Fruit fly (Drosophila melanogaster): ENCODE results near the gene CG12017.

CG12017 gene

DNA sequence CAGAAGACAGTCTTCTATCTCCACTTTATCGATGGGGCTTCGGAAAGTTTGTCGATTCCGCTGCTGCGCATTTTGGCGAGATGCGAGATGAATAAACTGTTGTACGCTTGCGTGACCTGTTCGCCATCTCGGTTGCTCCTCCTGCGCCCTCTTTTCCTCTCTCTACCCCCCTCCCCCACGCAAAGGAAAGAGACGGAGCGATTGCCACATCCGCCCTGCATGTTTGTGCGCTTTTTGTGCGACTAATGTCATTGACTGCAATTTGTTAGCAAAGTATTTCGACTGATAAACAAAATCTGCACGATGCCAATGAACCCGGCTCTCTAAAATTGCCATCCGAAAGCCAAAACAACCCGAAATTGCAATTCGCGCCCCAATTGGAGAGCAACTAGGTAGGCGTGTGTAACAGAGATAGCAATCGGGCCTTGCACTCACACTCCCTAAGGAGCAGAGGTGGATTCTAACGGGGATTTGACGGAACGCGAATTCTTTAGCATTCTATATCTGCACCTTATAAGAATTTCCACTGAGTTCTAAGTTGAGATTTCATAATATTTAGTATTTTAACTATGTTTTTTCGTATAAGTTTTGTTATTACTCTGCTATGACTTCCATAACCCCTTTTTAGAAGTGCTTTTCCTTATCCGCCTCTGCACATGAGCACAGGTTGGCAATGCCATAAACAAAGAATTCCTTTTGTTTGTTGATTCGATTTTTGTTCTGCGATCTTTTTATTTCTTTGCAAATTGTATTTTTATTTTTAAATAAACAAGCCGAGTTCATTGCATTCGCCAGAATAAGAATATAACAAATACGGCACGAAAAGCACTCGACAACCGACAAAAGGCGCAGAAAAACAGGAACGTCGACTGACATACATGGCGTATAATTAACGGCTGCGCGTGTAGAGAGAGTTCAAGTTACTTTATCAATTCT is 32.6 kb upstream of the CG12017 start, which contains the start of gene CG43389:
Gene CG43389, plus strand, starts transcription at position 886 of the 936 bp plus-strand sequence.
- TF ChIP-seq CG5204 (GFP tag; optimal IDR thresholded peaks at IDR 0.05) (no peak), cic (GFP tag; optimal IDR thresholded peaks at IDR 0.05) (no peak), CG11617 (GFP tag; optimal IDR thresholded peaks at IDR 0.05) (peak; percentile 32), Mnt (GFP tag; optimal IDR thresholded peaks at IDR 0.05) (no peak), pad (GFP tag; optimal IDR thresholded peaks at IDR 0.05) (no peak)

DNA sequence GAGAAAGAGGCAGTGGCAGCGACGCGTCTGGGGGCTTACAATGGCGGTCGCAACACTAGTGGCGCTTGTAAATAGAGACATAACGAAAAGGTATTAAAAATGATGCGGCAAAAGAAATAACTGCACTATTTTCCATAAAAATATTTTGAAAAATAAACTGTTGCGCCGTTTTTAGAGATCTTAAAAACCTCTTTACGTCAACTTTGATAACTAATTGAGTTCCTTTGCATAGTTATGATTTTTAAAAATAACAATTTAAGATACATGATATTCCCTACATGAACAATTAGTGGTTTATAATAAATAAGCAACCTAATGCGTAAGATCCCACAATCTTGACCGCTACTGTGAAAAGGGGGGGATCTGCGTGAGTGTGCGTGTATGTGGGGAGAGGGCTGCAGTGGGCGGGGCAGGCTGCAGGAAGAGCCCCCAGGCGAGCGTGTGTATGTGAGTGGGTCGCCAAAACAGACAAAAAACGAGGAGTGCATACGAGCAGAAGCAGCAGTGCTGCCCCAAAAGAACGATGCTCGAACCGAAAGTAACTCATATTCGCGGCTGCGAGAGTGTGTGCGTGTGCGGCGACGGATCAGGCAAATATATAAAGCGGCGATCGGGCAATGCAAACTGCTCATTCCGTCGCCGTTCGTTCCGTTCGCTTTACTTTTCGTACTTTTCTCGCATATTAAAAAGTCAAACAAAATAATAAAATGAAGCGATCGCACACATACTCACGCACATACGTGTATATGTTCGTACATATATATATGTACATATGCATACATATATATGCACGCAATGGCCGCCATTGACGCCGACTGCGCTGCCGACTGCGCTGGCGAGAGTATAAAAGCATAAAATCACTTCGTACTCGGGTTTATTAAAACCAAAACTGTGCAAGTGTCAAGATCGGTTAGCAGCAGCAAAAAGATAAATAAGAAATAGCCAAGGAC is 31.1 kb upstream of the CG12017 start:
- TF ChIP-seq CG11617 (GFP tag; optimal IDR thresholded peaks at IDR 0.05) (peak; percentile 36), CG1620 (GFP tag; optimal IDR thresholded peaks at IDR 0.05) (no peak), pad (GFP tag; optimal IDR thresholded peaks at IDR 0.05) (peak; percentile 47), CG7045 (GFP tag; optimal IDR thresholded peaks at IDR 0.05) (no peak), cic (GFP tag; optimal IDR thresholded peaks at IDR 0.05) (no peak), toe (GFP tag; optimal IDR thresholded peaks at IDR 0.05) (no peak), CG14711 (tag; optimal IDR thresholded peaks at IDR 0.05) (peak; percentile 10), bab1 (GFP tag; optimal IDR thresholded peaks at IDR 0.05) (peak; percentile 58), CG5204 (GFP tag; optimal IDR thresholded peaks at IDR 0.05) (peak; percentile 1), tj (GFP tag; optimal IDR thresholded peaks at IDR 0.05) (peak; percentile 11)

DNA sequence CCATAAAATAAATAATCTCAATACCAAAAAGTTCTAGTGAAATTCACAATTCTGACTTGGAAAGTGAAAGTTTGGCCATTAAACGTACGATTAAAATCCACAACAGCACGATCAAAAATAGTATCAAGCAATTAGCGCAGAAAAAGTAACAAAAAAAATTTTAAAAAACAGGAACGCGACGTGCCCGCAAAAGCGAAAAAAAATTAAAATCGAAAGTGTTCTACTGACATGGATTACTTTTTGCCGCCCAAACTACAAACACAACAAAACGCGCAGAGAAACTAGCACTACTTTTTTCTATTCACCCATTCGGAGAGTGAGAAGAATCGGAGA is 30.4 kb upstream of the CG12017 start:
- TF ChIP-seq CG1620 (GFP tag; optimal IDR thresholded peaks at IDR 0.05) (no peak), CG5204 (GFP tag; optimal IDR thresholded peaks at IDR 0.05) (no peak), Mnt (GFP tag; optimal IDR thresholded peaks at IDR 0.05) (no peak), toe (GFP tag; optimal IDR thresholded peaks at IDR 0.05) (no peak), cnc (optimal IDR thresholded peaks at IDR 0.05) (no peak), tj (GFP tag; optimal IDR thresholded peaks at IDR 0.05) (no peak), CG33017 (tag; optimal IDR thresholded peaks at IDR 0.05) (no peak), Crg-1 (GFP tag; optimal IDR thresholded peaks at IDR 0.05) (no peak), bab1 (GFP tag; optimal IDR thresholded peaks at IDR 0.05) (no peak), CG11617 (GFP tag; optimal IDR thresholded peaks at IDR 0.05) (no peak), kay (GFP tag; ENCODE audit: borderline replicate concordance) (no peak), Clk (GFP tag; optimal IDR thresholded peaks at IDR 0.05) (no peak), CG12768 (GFP tag; optimal IDR thresholded peaks at IDR 0.05) (no peak), Hr96 (GFP tag; optimal IDR thresholded peaks at IDR 0.05) (no peak), CG7045 (GFP tag; optimal IDR thresholded peaks at IDR 0.05) (no peak), pad (GFP tag; optimal IDR thresholded peaks at IDR 0.05) (no peak), CG7101 (tag; optimal IDR thresholded peaks at IDR 0.05) (no peak)

DNA sequence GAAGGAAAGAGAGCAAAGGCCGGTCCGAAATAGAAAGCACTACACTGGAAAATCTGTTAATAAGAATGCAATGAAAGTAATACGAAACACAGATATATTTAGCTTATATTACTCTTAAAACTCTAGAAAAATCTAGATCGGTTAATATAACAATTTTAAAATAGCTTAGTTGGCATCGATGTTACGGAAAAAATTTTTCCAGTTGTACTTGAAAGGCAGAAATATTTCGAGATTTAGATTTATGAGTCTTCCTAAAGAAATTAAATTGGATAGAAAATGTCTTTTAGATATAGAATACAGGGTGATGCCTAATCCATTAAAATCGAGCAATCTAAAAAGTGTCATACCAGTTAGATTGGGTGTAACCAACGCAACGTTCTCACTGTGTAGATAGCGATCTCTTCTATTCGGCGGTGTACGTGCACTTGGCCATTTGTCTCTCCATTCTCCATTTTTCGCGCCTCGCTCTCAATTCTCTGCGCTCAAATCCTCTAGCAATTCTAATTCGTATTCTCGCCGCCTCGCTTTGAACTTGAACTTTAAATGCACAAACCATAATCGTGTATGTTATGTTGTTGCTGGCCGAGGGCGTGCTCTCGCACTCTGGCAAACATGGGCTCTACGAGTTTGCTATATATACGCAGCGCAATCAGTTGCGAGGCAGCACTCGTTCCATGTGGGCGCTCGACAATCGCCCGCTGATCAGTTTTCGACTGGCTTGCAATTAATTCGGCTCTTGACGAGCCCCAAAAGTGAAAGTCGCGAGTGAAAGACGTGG is 29.9 kb upstream of the CG12017 start:
- TF ChIP-seq Hr96 (GFP tag; optimal IDR thresholded peaks at IDR 0.05) (peak; percentile 96), CG11617 (GFP tag; optimal IDR thresholded peaks at IDR 0.05) (peak; percentile 98), bab1 (GFP tag; optimal IDR thresholded peaks at IDR 0.05) (peak; percentile 89), CG33017 (tag; optimal IDR thresholded peaks at IDR 0.05) (peak; percentile 86), cnc (optimal IDR thresholded peaks at IDR 0.05) (no peak), CG7045 (GFP tag; optimal IDR thresholded peaks at IDR 0.05) (peak; percentile 93), ovo (GFP tag; optimal IDR thresholded peaks at IDR 0.05) (peak; percentile 77), Crg-1 (GFP tag; optimal IDR thresholded peaks at IDR 0.05) (peak; percentile 81), Clk (GFP tag; optimal IDR thresholded peaks at IDR 0.05) (peak; percentile 87), cic (GFP tag; optimal IDR thresholded peaks at IDR 0.05) (peak; percentile 63), Mnt (GFP tag; optimal IDR thresholded peaks at IDR 0.05) (peak; percentile 62), CG5204 (GFP tag; optimal IDR thresholded peaks at IDR 0.05) (peak; percentile 97), tj (GFP tag; optimal IDR thresholded peaks at IDR 0.05) (peak; percentile 78), CG14711 (tag; optimal IDR thresholded peaks at IDR 0.05) (peak; percentile 78), CG7101 (tag; optimal IDR thresholded peaks at IDR 0.05) (peak; percentile 92), pad (GFP tag; optimal IDR thresholded peaks at IDR 0.05) (peak; percentile 86), kay (GFP tag; ENCODE audit: borderline replicate concordance) (peak; percentile 85), CG12768 (GFP tag; optimal IDR thresholded peaks at IDR 0.05) (peak; percentile 93), CG1620 (GFP tag; optimal IDR thresholded peaks at IDR 0.05) (peak; percentile 94), toe (GFP tag; optimal IDR thresholded peaks at IDR 0.05) (peak; percentile 96)
